Worm (Caenorhabditis elegans): ENCODE data around the gene snrp-200.
A peak's percentile ranks its signal among the peaks of the same experiment; 100 is the strongest.

snrp-200 gene

ce11 chrII:12677975-12678866, 58.5 kb downstream of the snrp-200 start (continued):
- peak in 3 of 6 experiments; percentile 17 to 47 (median 40) for TF ChIP-seq elt-3 (tag; optimal IDR thresholded peaks at IDR 0.05)
- peak; percentile 85 to 92 for TF ChIP-seq lin-35 (GFP tag; optimal IDR thresholded peaks at IDR 0.05)
- TF ChIP-seq snpc-4 (tag; optimal IDR thresholded peaks at IDR 0.05), result peak; percentile 72

ce11 chrII:12677710-12677974, 59.1 kb downstream of the snrp-200 start, which contains the start of gene Y38E10A.22:
TSS of gene Y38E10A.22 (minus strand) at chrII:12677810.
- TF ChIP-seq lin-14 (GFP tag; optimal IDR thresholded peaks at IDR 0.05) (no peak), ceh-8 (GFP tag; optimal IDR thresholded peaks at IDR 0.05) (no peak)
